Fruit fly (Drosophila melanogaster) whole organism, pupa: ENCODE data around the gene CG11986.

Experiments used
- CG10348 ChIP-seq: fragments of 200-800 bp; sonication (Bioruptor generic); IDR thresholded peaks from 2 replicates; pipeline ENCODE4 v1.3.6; 2022; ENCODE audit warnings: missing biosample characterization, missing genetic modification characterization
- CG12605 ChIP-seq: fragments of 200-800 bp; sonication (Bioruptor generic); IDR thresholded peaks from 2 replicates; pipeline ENCODE4 v1.3.6; 2022; ENCODE audit warnings: missing biosample characterization, missing genetic modification characterization
- CG13204 ChIP-seq: fragments of 200-800 bp; sonication (Bioruptor generic); optimal IDR thresholded peaks from 2 replicates; lab custom pipeline; 2018; ENCODE audit warnings: missing biosample characterization, mild to moderate bottlenecking, missing genetic modification characterization, moderate library complexity
- CG14655 ChIP-seq: fragments of 200-800 bp; sonication (Bioruptor generic); optimal IDR thresholded peaks from 3 replicates; lab custom pipeline; 2017; ENCODE audit warnings: mild to moderate bottlenecking, missing biosample characterization, missing genetic modification reagents, missing genetic modification characterization
- CG15710 ChIP-seq: fragments of 200-800 bp; sonication (Bioruptor generic); optimal IDR thresholded peaks from 2 replicates; lab custom pipeline; 2018; ENCODE audit warnings: missing biosample characterization, mild to moderate bottlenecking, missing genetic modification characterization, moderate library complexity
- CG17806 ChIP-seq: fragments of 200-800 bp; sonication (Bioruptor generic); optimal IDR thresholded peaks from 2 replicates; lab custom pipeline; 2018; ENCODE audit warnings: missing biosample characterization, mild to moderate bottlenecking, missing genetic modification characterization, moderate library complexity
- CG32121 ChIP-seq: fragments of 200-800 bp; sonication (Bioruptor generic); IDR thresholded peaks from 2 replicates; pipeline ENCODE4 v1.3.6; 2022; ENCODE audit warnings: missing biosample characterization, missing genetic modification characterization
- CG34367 ChIP-seq: fragments of 200-800 bp; sonication (Bioruptor generic); optimal IDR thresholded peaks from 2 replicates; lab custom pipeline; 2018; ENCODE audit warnings: missing biosample characterization, mild to moderate bottlenecking, missing genetic modification characterization
- CG4496 ChIP-seq: fragments of 200-800 bp; sonication (Bioruptor generic); IDR thresholded peaks from 3 replicates; pipeline ENCODE4 v1.3.6; 2022; ENCODE audit warnings: missing biosample characterization, missing genetic modification characterization
- CG8159 ChIP-seq: fragments of 200-800 bp; sonication (Bioruptor generic); optimal IDR thresholded peaks from 3 replicates; lab custom pipeline; 2018; ENCODE audit warnings: missing biosample characterization, mild to moderate bottlenecking, missing genetic modification characterization, moderate library complexity
- CG8301 ChIP-seq: fragments of 200-800 bp; sonication (Bioruptor generic); optimal IDR thresholded peaks from 2 replicates; lab custom pipeline; 2018; ENCODE audit warnings: missing biosample characterization, mild to moderate bottlenecking, missing genetic modification characterization
- CG9948 ChIP-seq: fragments of 200-800 bp; sonication (Bioruptor generic); optimal IDR thresholded peaks from 2 replicates; lab custom pipeline; 2018; ENCODE audit warnings: missing biosample characterization, mild to moderate bottlenecking, missing genetic modification characterization, moderate library complexity
- D1 ChIP-seq: fragments of 200-800 bp; sonication (Bioruptor generic); optimal IDR thresholded peaks from 2 replicates; lab custom pipeline; 2018; ENCODE audit warnings: missing biosample characterization, mild to moderate bottlenecking, missing genetic modification characterization, moderate library complexity
- EcR ChIP-seq: fragments of 200-800 bp; sonication (Bioruptor generic); optimal IDR thresholded peaks from 3 replicates; lab custom pipeline; 2019; ENCODE audit warnings: missing biosample characterization, missing genetic modification characterization, mild to moderate bottlenecking, moderate library complexity, missing genetic modification reagents
- Ets98B ChIP-seq: fragments of 200-800 bp; sonication (Bioruptor generic); IDR thresholded peaks from 2 replicates; pipeline ENCODE4 v1.3.6; 2022; ENCODE audit warnings: missing biosample characterization, missing genetic modification characterization
- Pif1A ChIP-seq: fragments of 200-800 bp; sonication (Bioruptor generic); optimal IDR thresholded peaks from 3 replicates; lab custom pipeline; 2016; ENCODE audit warnings: missing biosample characterization, missing genetic modification characterization
- Pif1B ChIP-seq: fragments of 200-800 bp; sonication (Bioruptor generic); optimal IDR thresholded peaks from 3 replicates; lab custom pipeline; 2016; ENCODE audit warnings: missing biosample characterization, missing genetic modification characterization
- Snoo ChIP-seq: fragments of 200-800 bp; sonication (Bioruptor generic); optimal IDR thresholded peaks from 3 replicates; lab custom pipeline; 2017; ENCODE audit warnings: missing biosample characterization, mild to moderate bottlenecking, missing genetic modification characterization, inconsistent platforms
- fd96Ca ChIP-seq: fragments of 200-800 bp; sonication (Bioruptor generic); IDR thresholded peaks from 3 replicates; pipeline ENCODE4 v1.3.6; 2022; ENCODE audit warnings: missing biosample characterization, missing genetic modification characterization
- gl ChIP-seq: fragments of 200-800 bp; sonication (Bioruptor generic); optimal IDR thresholded peaks from 2 replicates; lab custom pipeline; 2018; ENCODE audit warnings: missing biosample characterization, mild to moderate bottlenecking, missing genetic modification characterization
- rn ChIP-seq: fragments of 200-800 bp; sonication (Bioruptor generic); IDR thresholded peaks from 2 replicates; pipeline ENCODE4 v1.3.6; 2022; ENCODE audit warnings: missing biosample characterization, missing genetic modification characterization

Gene CG11986

dm6 chr3R:9057032-9057397 is 41.8 kb downstream of the CG11986 start:
- TF ChIP-seq CG8159 (tag; lab: Kevin White, UChicago), result no peak

- TF ChIP-seq CG12605 (no peak), Pif1A (GFP tag; lab: Kevin White, UChicago) (peak; percentile 91), Ets98B (GFP tag; lab: Robert Waterston, UW) (no peak), Snoo (tag; lab: Kevin White, UChicago) (peak; percentile 96), Pif1B (GFP tag; lab: Kevin White, UChicago) (peak; percentile 89), CG32121 (GFP tag; lab: Robert Waterston, UW) (no peak), rn (GFP tag; lab: Robert Waterston, UW) (no peak), CG8301 (tag; lab: Kevin White, UChicago) (peak; percentile 97), D1 (peak; percentile 92), EcR (GFP tag; lab: Kevin White, UChicago) (peak; percentile 57), CG15710 (tag; lab: Kevin White, UChicago) (peak; percentile 85), CG8159 (tag; lab: Kevin White, UChicago) (peak; percentile 89), CG9948 (tag; lab: Kevin White, UChicago) (peak; percentile 93), CG13204 (peak; percentile 88), CG17806 (tag; lab: Kevin White, UChicago) (peak; percentile 87), CG10348 (no peak), CG4496 (GFP tag; lab: Robert Waterston, UW) (no peak), CG14655 (peak; percentile 98), fd96Ca (GFP tag; lab: Robert Waterston, UW) (no peak), gl (tag; lab: Kevin White, UChicago) (peak; percentile 87), CG34367 (peak; percentile 76)
These were observed 42.3 kb downstream of the CG11986 start for dm6 chr3R:9057398-9058058.

DNA sequence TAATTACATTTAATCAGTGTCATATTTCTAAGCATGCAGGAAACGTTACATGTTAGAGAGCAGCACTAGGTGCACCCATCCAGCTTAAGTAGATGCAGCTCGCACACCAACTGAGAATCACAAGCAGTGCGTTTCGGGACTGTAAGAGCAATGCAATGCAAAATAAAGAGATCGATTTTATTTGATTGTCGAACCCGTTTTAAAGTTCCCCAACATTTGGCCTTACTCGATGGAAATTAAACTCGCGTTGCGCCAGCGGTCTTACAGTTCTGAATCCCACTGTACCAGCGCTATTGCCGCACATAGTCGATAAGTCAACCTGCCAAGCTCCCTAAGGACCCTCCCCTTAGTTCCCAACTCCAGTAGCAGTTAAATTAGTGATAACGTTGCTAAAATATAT is 47.5 kb downstream of the CG11986 start:
- TF ChIP-seq CG15710 (tag; lab: Kevin White, UChicago) (peak; percentile 23), fd96Ca (GFP tag; lab: Robert Waterston, UW) (peak; percentile 67; the same call in 1 of the 3 replicates), CG12605 (peak; percentile 69), Ets98B (GFP tag; lab: Robert Waterston, UW) (peak; percentile 17; the same call in 1 of the 2 replicates), Pif1A (GFP tag; lab: Kevin White, UChicago) (no peak), D1 (no peak), CG14655 (no peak), gl (tag; lab: Kevin White, UChicago) (no peak), CG17806 (tag; lab: Kevin White, UChicago) (peak; percentile 21), CG9948 (tag; lab: Kevin White, UChicago) (peak; percentile 13), CG8301 (tag; lab: Kevin White, UChicago) (no peak), CG32121 (GFP tag; lab: Robert Waterston, UW) (0 out of 2 replicates have a peak, but pooled peaks have one; percentile 13), CG4496 (GFP tag; lab: Robert Waterston, UW) (peak; percentile 64; the same call in 2 of the 3 replicates), CG34367 (no peak)

dm6 chr3R:9064874-9065273 is 49.6 kb downstream of the CG11986 start, which contains the start of the genes beag and Ada:
Gene beag (minus strand): TSS chr3R:9065078.
Gene Ada (plus strand): TSS chr3R:9065183.
- TF ChIP-seq Ets98B (GFP tag; lab: Robert Waterston, UW), result 0 out of 2 replicates have a peak, but pooled peaks have one; percentile 10
- no peak for TF ChIP-seq CG12605
- TF ChIP-seq CG4496 (GFP tag; lab: Robert Waterston, UW), result peak; percentile 54; the same call in 2 of the 3 replicates
